Fruit fly (Drosophila melanogaster) Kc167 (cell line): Measurements from ENCODE around the gene akirin.

Experiments used
- Myc ChIP-seq: fragments of >200 bp; optimal IDR thresholded peaks from 2 replicates; lab custom pipeline; 2017; ENCODE audit warnings: missing external identifiers
- Sin3A ChIP-seq: fragments of >200 bp; optimal IDR thresholded peaks from 2 replicates; lab custom pipeline; 2018; ENCODE audit warnings: missing external identifiers
- h ChIP-seq: fragments of >200 bp; optimal IDR thresholded peaks from 3 replicates; lab custom pipeline; 2018; ENCODE audit warnings: missing external identifiers
- insv ChIP-seq: fragments of >200 bp; optimal IDR thresholded peaks from 3 replicates; lab custom pipeline; 2018; ENCODE audit warnings: missing external identifiers
- psq ChIP-seq: fragments of >200 bp; optimal IDR thresholded peaks from 2 replicates; lab custom pipeline; 2017; ENCODE audit warnings: missing external identifiers
- ttk ChIP-seq: sonication (Bioruptor generic); optimal IDR thresholded peaks from 2 replicates; lab custom pipeline; 2017; ENCODE audit warnings: missing external identifiers

The akirin gene

dm6 chr3L:7349311-7349710, 20.3 kb upstream of the akirin start:
- TF ChIP-seq ttk (no peak), psq (lab: Kevin White, UChicago) (no peak), Myc (lab: Kevin White, UChicago) (no peak), Sin3A (lab: Kevin White, UChicago) (no peak), insv (no peak), h (lab: Kevin White, UChicago) (no peak)

dm6 chr3L:7356386-7357117, 13.1 kb upstream of the akirin start, which contains the start of gene CTCF:
TSS of gene CTCF (minus strand) at chr3L:7356713.
- TF ChIP-seq Myc (lab: Kevin White, UChicago) (no peak), insv (no peak), ttk (no peak), psq (lab: Kevin White, UChicago) (no peak), Sin3A (lab: Kevin White, UChicago) (no peak), h (lab: Kevin White, UChicago) (no peak)

dm6 chr3L:7359827-7360323, 9.8 kb upstream of the akirin start, which contains the start of gene pst:
TSS of gene pst (minus strand) at chr3L:7360263.
- no peak for TF ChIP-seq Myc (lab: Kevin White, UChicago)
- no peak for TF ChIP-seq insv
- no peak for TF ChIP-seq ttk
- TF ChIP-seq Sin3A (lab: Kevin White, UChicago), result no peak
- no peak for TF ChIP-seq psq (lab: Kevin White, UChicago)
- TF ChIP-seq h (lab: Kevin White, UChicago), result no peak

- TF ChIP-seq Sin3A (lab: Kevin White, UChicago) (no peak), psq (lab: Kevin White, UChicago) (no peak), ttk (no peak), insv (no peak), Myc (lab: Kevin White, UChicago) (no peak), h (lab: Kevin White, UChicago) (no peak)
Measured at dm6 chr3L:7360324-7360852, 9.3 kb upstream of the akirin start, which contains the start of gene Sec63. TSS of gene Sec63 (plus strand) at chr3L:7360561.

- TF ChIP-seq insv (no peak), Sin3A (lab: Kevin White, UChicago) (no peak), Myc (lab: Kevin White, UChicago) (no peak), ttk (no peak), psq (lab: Kevin White, UChicago) (no peak), h (lab: Kevin White, UChicago) (no peak)
Measured at dm6 chr3L:7361095-7361522, 8.5 kb upstream of the akirin start.

dm6 chr3L:7364717-7365278, 4.8 kb upstream of the akirin start:
- TF ChIP-seq ttk (no peak), h (lab: Kevin White, UChicago) (no peak)

DNA sequence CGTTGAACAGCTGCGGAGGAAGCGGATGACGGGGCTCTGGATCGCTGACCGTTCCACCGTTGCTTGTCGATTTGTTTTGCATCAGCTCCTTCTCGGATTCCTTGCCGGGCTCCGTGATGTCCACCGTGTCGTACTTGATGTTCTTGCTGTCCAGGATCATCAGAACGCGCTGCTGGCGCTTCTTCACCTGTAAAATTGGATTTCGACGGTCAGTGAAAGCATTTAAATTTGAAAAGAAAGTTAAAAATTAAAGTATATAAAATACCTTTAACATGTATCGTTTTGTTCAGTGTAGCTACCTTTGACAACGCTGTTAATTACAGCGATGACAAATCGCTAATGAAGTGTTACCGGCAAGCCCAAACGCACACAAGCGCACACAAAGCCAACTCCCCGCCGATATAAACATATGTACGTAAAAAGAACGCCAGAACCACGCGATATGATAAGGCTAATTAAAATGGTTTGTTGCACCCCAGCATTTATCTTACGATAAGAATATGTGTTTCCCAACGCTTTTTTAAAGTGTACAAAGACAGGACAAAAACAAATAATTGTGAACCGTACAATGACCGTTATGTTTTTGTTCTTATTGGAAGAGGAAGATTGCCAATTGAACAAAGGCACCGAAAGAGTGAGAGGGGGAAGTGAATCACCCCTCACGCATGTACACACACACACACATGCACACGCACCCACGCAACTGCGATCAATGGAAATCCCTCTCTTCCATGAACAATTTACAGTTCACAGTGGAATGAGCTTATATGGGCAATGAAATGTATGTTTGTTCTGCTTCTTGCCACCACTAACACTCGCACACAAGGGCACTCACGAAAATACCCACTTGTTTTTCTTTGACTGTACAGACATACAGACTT, 1.6 kb upstream of the akirin start:
- TF ChIP-seq Sin3A (lab: Kevin White, UChicago), result no peak

- TF ChIP-seq insv (no peak), h (lab: Kevin White, UChicago) (no peak)
Measured at dm6 chr3L:7368934-7369333, 709 bp upstream of the akirin start, which contains the start of gene Sh3beta. TSS of gene Sh3beta (minus strand) at chr3L:7369260.

- TF ChIP-seq h (lab: Kevin White, UChicago) (no peak), insv (no peak), Myc (lab: Kevin White, UChicago) (no peak), psq (lab: Kevin White, UChicago) (no peak), Sin3A (lab: Kevin White, UChicago) (no peak), ttk (no peak)
Measured at dm6 chr3L:7370231-7370882, 714 bp downstream of the akirin start.

DNA sequence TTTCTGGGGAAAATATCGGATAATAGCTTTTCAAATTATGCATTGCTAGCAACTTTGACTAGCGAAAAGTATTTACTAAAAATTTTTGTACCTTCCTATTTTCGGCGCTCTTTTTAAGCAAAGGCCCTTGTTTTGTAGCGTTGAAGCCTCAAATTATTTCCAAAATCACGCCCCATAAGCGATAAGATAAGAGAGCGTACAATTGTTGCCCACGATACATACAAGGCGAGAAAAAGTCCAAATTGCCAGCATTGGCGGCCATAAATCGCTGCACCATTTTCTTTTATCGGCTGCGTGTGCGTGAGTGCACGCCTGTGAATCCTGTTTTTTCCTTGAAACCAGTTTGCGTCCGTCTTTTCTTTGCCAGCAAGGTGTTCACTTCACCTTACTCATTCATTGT, 1.6 kb downstream of the akirin start:
- TF ChIP-seq psq (lab: Kevin White, UChicago) (no peak), ttk (no peak), Sin3A (lab: Kevin White, UChicago) (no peak), Myc (lab: Kevin White, UChicago) (no peak), insv (no peak), h (lab: Kevin White, UChicago) (no peak)

dm6 chr3L:7376151-7376550, 6.5 kb downstream of the akirin start:
- TF ChIP-seq Myc (lab: Kevin White, UChicago) (no peak), h (lab: Kevin White, UChicago) (no peak), Sin3A (lab: Kevin White, UChicago) (no peak), ttk (no peak), psq (lab: Kevin White, UChicago) (no peak), insv (no peak)
